Worm (Caenorhabditis elegans) whole organism, L2 larva: ENCODE results near the gene srd-65.

Source experiments
- ZK546.5 ChIP-seq: sonication (generic microtip); optimal IDR thresholded peaks from 2 replicates; lab custom pipeline; 2017; ENCODE audit warnings: missing biosample characterization, missing genetic modification characterization
- aly-2 ChIP-seq: fragments of 150-350 bp; optimal IDR thresholded peaks from 2 replicates; lab custom pipeline; 2014; ENCODE audit warnings: missing biosample characterization, missing genetic modification characterization
- ceh-82 ChIP-seq: fragments of 150-350 bp; optimal IDR thresholded peaks from 2 replicates; lab custom pipeline; 2014; ENCODE audit warnings: missing biosample characterization, missing genetic modification characterization
- lin-39 ChIP-seq: fragments of 150-350 bp; optimal IDR thresholded peaks from 2 replicates; lab custom pipeline; 2014; ENCODE audit warnings: missing biosample characterization, missing genetic modification reagents, missing genetic modification characterization
- lsy-2 ChIP-seq, 2 experiments: fragments of 150-350 bp in 1 of 2; sonication (generic microtip) in 1 of 2; optimal IDR thresholded peaks; 2 replicates each; lab custom pipeline; 2014 to 2017; ENCODE audit warnings: missing biosample characterization in 2 of 2, missing genetic modification characterization in 2 of 2
- mdl-1 ChIP-seq, 2 experiments: fragments of 150-350 bp in 1 of 2; sonication (generic microtip) in 1 of 2; optimal IDR thresholded peaks; 2 replicates each; lab custom pipeline; 2017; ENCODE audit warnings: missing biosample characterization in 2 of 2, missing genetic modification characterization in 2 of 2
- nhr-12 ChIP-seq: fragments of 150-350 bp; optimal IDR thresholded peaks from 2 replicates; lab custom pipeline; 2014; ENCODE audit warnings: missing biosample characterization, missing genetic modification characterization
- nhr-23 ChIP-seq: fragments of 150-350 bp; optimal IDR thresholded peaks from 2 replicates; lab custom pipeline; 2014; ENCODE audit warnings: missing biosample characterization, missing genetic modification reagents, missing genetic modification characterization
- nhr-77 ChIP-seq: fragments of 150-350 bp; optimal IDR thresholded peaks from 2 replicates; lab custom pipeline; 2014; ENCODE audit warnings: missing biosample characterization, missing genetic modification characterization
- peb-1 ChIP-seq: fragments of 150-350 bp; optimal IDR thresholded peaks from 2 replicates; lab custom pipeline; 2014; ENCODE audit warnings: missing biosample characterization, missing genetic modification characterization
- sem-4 ChIP-seq: fragments of 150-350 bp; optimal IDR thresholded peaks from 2 replicates; lab custom pipeline; 2014; ENCODE audit warnings: missing biosample characterization, missing genetic modification reagents, missing genetic modification characterization
- snpc-4 ChIP-seq: fragments of 150-350 bp; optimal IDR thresholded peaks from 2 replicates; lab custom pipeline; 2014; ENCODE audit warnings: missing biosample characterization, missing genetic modification characterization
- ztf-1 ChIP-seq: fragments of 200-800 bp; sonication (Bioruptor generic); conservative IDR thresholded peaks from 2 replicates; pipeline ENCODE4 v1.3.6; 2022; ENCODE audit warnings: missing genetic modification characterization, missing compliant biosample characterization

DNA sequence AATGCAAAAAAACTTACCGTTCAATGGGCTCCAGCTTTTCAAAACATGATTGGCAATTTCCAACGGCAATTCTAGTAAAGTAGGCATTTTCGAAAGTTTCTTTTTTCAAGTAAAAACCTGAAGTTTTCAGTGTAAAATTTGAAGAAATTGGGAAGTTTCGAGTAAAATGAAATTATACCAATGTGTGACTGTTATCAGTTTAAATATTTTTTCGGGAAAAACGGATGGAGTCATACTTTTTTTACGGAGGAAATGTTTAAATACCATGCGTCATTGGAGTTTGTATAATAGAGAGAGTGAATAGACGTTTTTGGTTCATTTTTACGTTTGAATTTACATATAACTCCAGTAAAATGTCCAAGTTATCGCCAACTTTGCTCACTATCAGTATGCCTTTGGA lies 4.4 kb downstream of the srd-65 start, which contains the start of gene fbxa-12:
- TF ChIP-seq ztf-1 (GFP tag; lab: Robert Waterston, UW): no peak
- no peak for TF ChIP-seq nhr-23 (tag; lab: Kevin White, UChicago)
- TF ChIP-seq lsy-2 (tag; optimal IDR thresholded peaks at IDR 0.05; lab: Kevin White, UChicago): no peak
- no peak for TF ChIP-seq sem-4 (tag; lab: Kevin White, UChicago)
- TF ChIP-seq peb-1 (tag; lab: Kevin White, UChicago): no peak
- TF ChIP-seq mdl-1 (tag; optimal IDR thresholded peaks at IDR 0.05; lab: Kevin White, UChicago): no peak
- TF ChIP-seq nhr-77 (tag; lab: Kevin White, UChicago): no peak
- no peak for TF ChIP-seq aly-2 (tag; lab: Kevin White, UChicago)
- no peak for TF ChIP-seq nhr-12 (tag; lab: Kevin White, UChicago)
- TF ChIP-seq ZK546.5 (tag; lab: Kevin White, UChicago): no peak
- TF ChIP-seq snpc-4 (tag; lab: Kevin White, UChicago): no peak
- no peak for TF ChIP-seq ceh-82 (tag; lab: Kevin White, UChicago)
- TF ChIP-seq lin-39: no peak
